Worm (Caenorhabditis elegans) whole organism, L4/young adult: ENCODE data around the gene K01D12.8.

ENCODE experiments used
- W03F9.2 ChIP-seq: fragments of 150-350 bp; optimal IDR thresholded peaks from 2 replicates; lab custom pipeline; 2014; ENCODE audit warnings: missing biosample characterization, missing genetic modification characterization
- dao-5 ChIP-seq: sonication (generic microtip); optimal IDR thresholded peaks from 2 replicates; lab custom pipeline; 2016; ENCODE audit warnings: missing genotype, missing genetic modification characterization, moderate library complexity, missing compliant biosample characterization
- him-1 ChIP-seq: sonication (generic microtip); optimal IDR thresholded peaks from 2 replicates; lab custom pipeline; 2016; ENCODE audit warnings: missing genotype, missing genetic modification reagents, missing genetic modification characterization, missing compliant biosample characterization

K01D12.8 gene

DNA sequence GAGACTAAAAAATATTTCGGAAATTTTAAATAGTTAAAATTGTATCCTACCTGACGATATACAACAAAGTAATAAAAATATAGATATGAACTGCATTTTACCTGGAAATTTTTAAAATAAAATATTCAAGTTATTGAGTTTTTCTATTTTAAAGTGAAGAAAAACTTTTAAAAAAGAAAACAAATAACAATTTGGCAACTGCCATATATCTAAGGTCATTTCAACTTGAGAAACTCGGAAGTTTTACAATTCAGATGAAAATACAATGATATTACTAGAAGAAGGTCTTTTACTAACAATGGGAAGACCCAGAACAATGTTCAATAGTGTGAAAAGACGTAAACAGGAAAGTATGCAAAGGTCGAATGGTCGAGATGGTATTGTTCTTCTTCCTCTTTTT lies 47.4 kb downstream of the K01D12.8 start, which contains the start of gene C54D10.10:
TSS of gene C54D10.10 (minus strand) at position 101 of the 400 bp plus-strand sequence.
- no peak for TF ChIP-seq him-1 (tag; lab: Kevin White, UChicago)
- no peak for TF ChIP-seq W03F9.2 (tag; lab: Kevin White, UChicago)
- TF ChIP-seq dao-5: no peak

DNA sequence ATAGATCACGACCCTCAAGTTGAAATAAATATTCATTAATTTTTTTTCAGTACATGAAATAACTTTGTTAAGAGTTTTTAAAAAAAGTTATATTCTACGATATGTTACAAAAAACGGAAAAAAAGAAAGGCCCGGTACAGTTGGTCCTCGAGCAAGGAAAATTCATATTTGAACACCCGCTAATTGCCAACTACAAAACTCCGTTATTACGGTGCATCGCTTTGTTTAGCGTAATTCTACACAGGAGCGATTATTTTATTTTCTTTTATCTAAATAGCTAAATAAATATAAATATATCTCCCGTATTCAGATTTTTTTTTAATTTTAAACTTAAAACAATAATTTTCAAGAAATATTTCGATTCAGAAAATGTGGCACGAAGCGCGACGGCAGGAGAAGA lies 48.0 kb downstream of the K01D12.8 start, which contains the start of gene F28C1.1:
TSS of gene F28C1.1 (plus strand) at position 365 of the 400 bp plus-strand sequence.
- TF ChIP-seq him-1 (tag; lab: Kevin White, UChicago) (no peak), W03F9.2 (tag; lab: Kevin White, UChicago) (no peak), dao-5 (no peak)
